Worm (Caenorhabditis elegans) whole organism, mixed stage, embryonic: ENCODE data around the gene clc-27.

Experiments used
- M03D4.4 ChIP-seq: sonication (generic microtip); optimal IDR thresholded peaks from 2 replicates; lab custom pipeline; 2017; ENCODE audit warnings: mild to moderate bottlenecking, missing genetic modification characterization, missing compliant biosample characterization
- bed-3 ChIP-seq: fragments of 200-800 bp; sonication (Bioruptor generic); optimal IDR thresholded peaks from 3 replicates; lab custom pipeline; 2018; ENCODE audit warnings: mild to moderate bottlenecking, missing genetic modification characterization, moderate library complexity, missing compliant biosample characterization
- blmp-1 ChIP-seq: fragments of 150-350 bp; optimal IDR thresholded peaks from 2 replicates; lab custom pipeline; 2014; ENCODE audit warnings: missing biosample characterization, missing genetic modification characterization
- ceh-39 ChIP-seq: fragments of 150-350 bp; optimal IDR thresholded peaks from 2 replicates; lab custom pipeline; 2014; ENCODE audit warnings: missing biosample characterization, missing genetic modification characterization
- ceh-83 ChIP-seq: fragments of 200-800 bp; sonication (Bioruptor generic); optimal IDR thresholded peaks from 2 replicates; lab custom pipeline; 2018; ENCODE audit warnings: mild to moderate bottlenecking, missing genetic modification characterization, missing compliant biosample characterization
- ces-1 ChIP-seq: fragments of 150-350 bp; optimal IDR thresholded peaks from 2 replicates; lab custom pipeline; 2014; ENCODE audit warnings: missing biosample characterization, missing genetic modification reagents, missing genetic modification characterization
- drap-1 ChIP-seq: fragments of 200-800 bp; sonication (Bioruptor generic); optimal IDR thresholded peaks from 3 replicates; lab custom pipeline; 2018; ENCODE audit warnings: mild to moderate bottlenecking, missing genetic modification characterization, missing compliant biosample characterization
- elt-1 ChIP-seq: sonication (generic microtip); optimal IDR thresholded peaks from 2 replicates; lab custom pipeline; 2017; ENCODE audit warnings: missing genetic modification characterization, mild to moderate bottlenecking, missing compliant biosample characterization, antibody characterized with exemption, moderate library complexity, borderline replicate concordance; ENCODE audit not compliant: insufficient read depth
- flh-1 ChIP-seq: fragments of 200-800 bp; sonication (Bioruptor generic); optimal IDR thresholded peaks from 2 replicates; lab custom pipeline; 2018; ENCODE audit warnings: mild to moderate bottlenecking, missing genetic modification characterization, moderate library complexity, missing compliant biosample characterization
- ham-2 ChIP-seq: fragments of 200-800 bp; sonication (Bioruptor generic); optimal IDR thresholded peaks from 2 replicates; lab custom pipeline; 2018; ENCODE audit warnings: mild to moderate bottlenecking, missing genetic modification characterization, missing compliant biosample characterization
- hlh-1 ChIP-seq: fragments of 150-350 bp; optimal IDR thresholded peaks from 2 replicates; lab custom pipeline; 2014; ENCODE audit warnings: missing biosample characterization, missing genetic modification reagents, missing genetic modification characterization
- lin-13 ChIP-seq: fragments of 150-350 bp; optimal IDR thresholded peaks from 2 replicates; lab custom pipeline; 2014; ENCODE audit warnings: missing biosample characterization, missing genetic modification characterization
- lin-32 ChIP-seq: fragments of 200-800 bp; sonication (Bioruptor generic); optimal IDR thresholded peaks from 2 replicates; lab custom pipeline; 2018; ENCODE audit warnings: mild to moderate bottlenecking, missing genetic modification characterization, missing compliant biosample characterization
- lsy-2 ChIP-seq: fragments of 150-350 bp; optimal IDR thresholded peaks from 2 replicates; lab custom pipeline; 2014; ENCODE audit warnings: missing biosample characterization, missing genetic modification characterization
- mep-1 ChIP-seq: fragments of 150-350 bp; optimal IDR thresholded peaks from 2 replicates; lab custom pipeline; 2017; ENCODE audit warnings: missing biosample characterization, missing genetic modification reagents, missing genetic modification characterization, inconsistent platforms
- mls-2 ChIP-seq: sonication (generic microtip); optimal IDR thresholded peaks from 2 replicates; lab custom pipeline; 2016; ENCODE audit warnings: mild to moderate bottlenecking, missing genetic modification characterization, moderate library complexity, missing compliant biosample characterization
- nhr-12 ChIP-seq: fragments of 150-350 bp; optimal IDR thresholded peaks from 2 replicates; lab custom pipeline; 2014; ENCODE audit warnings: missing biosample characterization, missing genetic modification characterization
- nhr-2 ChIP-seq: fragments of 150-350 bp; optimal IDR thresholded peaks from 2 replicates; lab custom pipeline; 2014; ENCODE audit warnings: missing biosample characterization, missing genetic modification characterization
- nhr-28 ChIP-seq: fragments of 150-350 bp; optimal IDR thresholded peaks from 2 replicates; lab custom pipeline; 2014; ENCODE audit warnings: missing biosample characterization, missing genetic modification characterization
- nhr-76 ChIP-seq: sonication (generic microtip); optimal IDR thresholded peaks from 2 replicates; lab custom pipeline; 2017; ENCODE audit warnings: missing biosample characterization, missing genetic modification characterization
- pha-4 ChIP-seq: fragments of 150-350 bp; optimal IDR thresholded peaks from 2 replicates; lab custom pipeline; 2018; ENCODE audit warnings: missing biosample characterization, missing genetic modification reagents, missing genetic modification characterization
- sem-2 ChIP-seq: fragments of 200-800 bp; sonication (Bioruptor generic); optimal IDR thresholded peaks from 2 replicates; lab custom pipeline; 2018; ENCODE audit warnings: mild to moderate bottlenecking, missing genetic modification characterization, missing compliant biosample characterization
- snpc-4 ChIP-seq: fragments of 150-350 bp; optimal IDR thresholded peaks from 2 replicates; lab custom pipeline; 2014; ENCODE audit warnings: missing biosample characterization, missing genetic modification characterization
- tbx-8 ChIP-seq: fragments of 200-800 bp; sonication (Bioruptor generic); optimal IDR thresholded peaks from 2 replicates; lab custom pipeline; 2018; ENCODE audit warnings: mild to moderate bottlenecking, missing genetic modification characterization, moderate library complexity, missing compliant biosample characterization
- unc-120 ChIP-seq: sonication (generic microtip); optimal IDR thresholded peaks from 2 replicates; lab custom pipeline; 2017; ENCODE audit warnings: missing genetic modification characterization, missing compliant biosample characterization; ENCODE audit not compliant: poor library complexity, severe bottlenecking
- unc-39 ChIP-seq: fragments of 150-350 bp; optimal IDR thresholded peaks from 2 replicates; lab custom pipeline; 2014; ENCODE audit warnings: missing biosample characterization, missing genetic modification characterization
- zip-8 ChIP-seq: fragments of 150-350 bp; optimal IDR thresholded peaks from 2 replicates; lab custom pipeline; 2014; ENCODE audit warnings: missing biosample characterization, missing genetic modification characterization
- ztf-11 ChIP-seq: fragments of 150-350 bp; optimal IDR thresholded peaks from 2 replicates; lab custom pipeline; 2014; ENCODE audit warnings: missing biosample characterization, missing genetic modification characterization

Gene clc-27

ce11 chrIII:1008091-1008490 is at the start of gene clc-27:
clc-27 (plus strand) TSS chrIII:1008391.
- TF ChIP-seq zip-8, result no peak
- TF ChIP-seq sem-2 (GFP tag; lab: Kevin White, UChicago), result no peak
- no peak for TF ChIP-seq mep-1
- TF ChIP-seq flh-1 (GFP tag; lab: Kevin White, UChicago), result no peak
- no peak for TF ChIP-seq M03D4.4 (tag; lab: Kevin White, UChicago)
- TF ChIP-seq mls-2, result no peak
- TF ChIP-seq nhr-76 (tag; lab: Kevin White, UChicago), result no peak
- TF ChIP-seq drap-1 (GFP tag; lab: Kevin White, UChicago), result no peak
- TF ChIP-seq elt-1 (tag; lab: Kevin White, UChicago), result no peak
- TF ChIP-seq ceh-39 (tag; lab: Kevin White, UChicago), result no peak
- TF ChIP-seq ham-2 (GFP tag; lab: Kevin White, UChicago), result no peak
- no peak for TF ChIP-seq lsy-2 (tag; lab: Kevin White, UChicago)
- TF ChIP-seq tbx-8 (GFP tag; lab: Kevin White, UChicago), result no peak
- no peak for TF ChIP-seq nhr-2
- TF ChIP-seq unc-39 (tag; lab: Kevin White, UChicago), result no peak
- no peak for TF ChIP-seq pha-4 (tag; lab: Kevin White, UChicago)
- TF ChIP-seq lin-13 (tag; lab: Kevin White, UChicago), result no peak
- TF ChIP-seq snpc-4 (tag; lab: Kevin White, UChicago), result no peak
- no peak for TF ChIP-seq nhr-12 (tag; lab: Kevin White, UChicago)

DNA sequence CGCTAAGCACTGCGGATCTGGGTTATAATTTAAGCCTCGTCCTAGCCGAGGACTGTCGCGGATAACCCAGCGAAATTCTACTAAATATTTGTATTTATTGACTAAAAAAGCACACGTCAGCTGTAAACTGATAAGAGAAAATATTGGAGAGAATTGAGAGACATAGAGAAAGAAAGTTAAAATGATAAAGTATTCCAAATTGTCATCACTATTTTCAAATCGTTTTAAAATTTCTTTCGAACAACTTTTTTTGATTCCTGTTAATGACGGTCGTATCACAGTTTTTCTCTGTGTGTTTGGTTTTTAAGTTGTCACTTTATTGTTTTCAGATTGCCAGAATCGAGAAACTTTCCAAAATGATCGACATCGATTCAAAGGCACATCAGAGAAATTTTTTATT is 46.2 kb upstream of the clc-27 start, which contains the start of gene fbxa-51:
Gene fbxa-51 (plus strand): TSS at position 322 of the 400 bp plus-strand sequence.
- TF ChIP-seq unc-120, result no peak
- TF ChIP-seq sem-2 (GFP tag; lab: Kevin White, UChicago), result no peak
- TF ChIP-seq drap-1 (GFP tag; lab: Kevin White, UChicago), result no peak

- TF ChIP-seq blmp-1, result no peak
- no peak for TF ChIP-seq lsy-2 (tag; lab: Kevin White, UChicago)
- TF ChIP-seq lin-32 (GFP tag; lab: Kevin White, UChicago), result no peak
- TF ChIP-seq, all 35 proteins: peak for 0
These were observed 43.6 kb upstream of the clc-27 start for ce11 chrIII:964637-965036.

DNA sequence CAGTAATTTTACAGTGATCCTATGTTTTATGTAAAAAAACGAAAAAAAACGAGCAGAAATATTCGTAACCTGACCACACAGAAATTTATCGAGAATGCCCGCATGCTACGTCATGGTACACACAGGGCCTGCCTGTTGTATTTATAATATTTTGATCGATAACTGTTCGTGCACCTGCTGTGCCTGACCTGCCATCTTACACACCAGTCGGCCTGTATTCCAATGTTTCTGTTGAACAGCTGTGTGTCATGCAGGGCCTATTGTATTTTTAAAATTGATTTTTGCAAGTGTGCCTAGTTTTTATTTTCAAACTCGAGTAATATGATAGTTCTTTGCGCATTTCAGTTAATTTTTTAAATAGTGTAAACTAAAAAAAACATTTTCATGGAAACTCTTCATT is 41.9 kb upstream of the clc-27 start:
- TF ChIP-seq lin-32 (GFP tag; lab: Kevin White, UChicago) (peak; percentile 14), zip-8 (no peak), sem-2 (GFP tag; lab: Kevin White, UChicago) (no peak), nhr-76 (tag; lab: Kevin White, UChicago) (no peak), unc-120 (no peak), ztf-11 (no peak), unc-39 (tag; lab: Kevin White, UChicago) (no peak), nhr-12 (tag; lab: Kevin White, UChicago) (no peak), nhr-2 (peak; percentile 90), lin-13 (tag; lab: Kevin White, UChicago) (no peak)
- TF ChIP-seq, all 35 proteins: peak for 2

DNA sequence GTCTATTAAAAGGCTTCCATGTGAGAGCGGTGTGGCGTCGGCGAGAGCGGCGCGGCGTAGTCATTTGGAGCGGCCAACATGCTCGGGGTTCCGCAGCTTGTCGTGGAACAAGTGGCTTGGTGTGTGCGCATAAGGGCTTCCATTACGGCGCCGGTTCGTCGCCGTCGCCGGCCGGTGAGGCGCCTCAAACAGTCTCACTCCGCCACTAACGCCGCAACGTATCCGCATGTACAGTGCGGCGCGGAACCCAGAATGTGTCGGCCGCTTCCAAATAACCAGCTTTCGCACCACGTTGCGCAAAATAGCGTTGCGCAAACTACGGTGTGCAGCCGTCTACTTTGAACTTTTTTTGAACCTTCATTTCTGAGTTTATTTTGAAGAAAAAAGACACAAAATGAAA is 37.3 kb upstream of the clc-27 start:
- TF ChIP-seq snpc-4 (tag; lab: Kevin White, UChicago) (no peak), hlh-1 (tag; lab: Kevin White, UChicago) (no peak), lin-13 (tag; lab: Kevin White, UChicago) (no peak), nhr-2 (no peak), ces-1 (GFP tag; lab: Kevin White, UChicago) (no peak), ceh-83 (GFP tag; lab: Kevin White, UChicago) (no peak), zip-8 (no peak), ham-2 (GFP tag; lab: Kevin White, UChicago) (no peak), pha-4 (tag; lab: Kevin White, UChicago) (no peak), flh-1 (GFP tag; lab: Kevin White, UChicago) (no peak), bed-3 (GFP tag; lab: Kevin White, UChicago) (no peak)

DNA sequence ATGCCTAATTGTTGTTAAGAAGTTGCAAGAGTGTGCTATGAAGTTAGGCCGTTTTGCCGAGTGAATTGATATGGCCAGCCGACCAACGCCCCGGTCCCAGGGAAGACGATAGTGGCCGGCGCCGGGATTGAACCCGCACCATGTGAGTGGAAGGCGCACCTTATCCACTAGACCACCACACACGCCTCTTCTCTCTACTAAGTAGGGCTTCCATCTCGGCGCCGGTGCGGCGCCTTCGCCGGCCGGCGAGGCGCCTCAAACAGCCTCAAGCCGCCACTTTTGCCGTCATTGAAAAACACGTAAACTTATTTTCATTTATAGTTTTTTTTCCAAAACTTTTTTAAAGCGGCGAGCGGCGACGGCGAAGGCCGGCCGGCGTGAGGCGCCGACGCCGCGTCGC is 29.3 kb upstream of the clc-27 start:
- TF ChIP-seq unc-120 (no peak), lin-13 (tag; lab: Kevin White, UChicago) (no peak), pha-4 (tag; lab: Kevin White, UChicago) (no peak), nhr-28 (tag; lab: Kevin White, UChicago) (no peak), ceh-83 (GFP tag; lab: Kevin White, UChicago) (no peak), tbx-8 (GFP tag; lab: Kevin White, UChicago) (no peak), sem-2 (GFP tag; lab: Kevin White, UChicago) (no peak)
- TF ChIP-seq, all 35 proteins: peak for 0
